Fruit fly (Drosophila melanogaster) ovary, adult (tissue): ENCODE data around the gene Cpr65Ay.

Source experiments
- CG17801 ChIP-seq: fragments of 200-800 bp; optimal IDR thresholded peaks from 2 replicates; lab custom pipeline; 2019; ENCODE audit warnings: missing biosample characterization, mild to moderate bottlenecking, missing genetic modification characterization, moderate library complexity; ENCODE audit not compliant: partially characterized antibody

The Cpr65Ay gene

dm6 chr3L:6158530-6158929 is at the start of gene Cpr65Ay:
Gene Cpr65Ay, minus strand, starts transcription at chr3L:6158630.
- TF ChIP-seq CG17801 (GFP tag; lab: Kevin White, UChicago) = no peak

dm6 chr3L:6200173-6200572 is 41.7 kb upstream of the Cpr65Ay start, which contains the start of gene CG8219:
Gene CG8219, plus strand, starts transcription at chr3L:6200473.
- no peak for TF ChIP-seq CG17801 (GFP tag; lab: Kevin White, UChicago)

- no peak for TF ChIP-seq CG17801 (GFP tag; lab: Kevin White, UChicago)
These were observed 35.2 kb upstream of the Cpr65Ay start for dm6 chr3L:6193556-6194114.

- TF ChIP-seq CG17801 (GFP tag; lab: Kevin White, UChicago) = peak; percentile 77
These were observed 34.6 kb upstream of the Cpr65Ay start, which contains the start of the genes Sf3b6 and Tnpo for dm6 chr3L:6192822-6193555. Gene Sf3b6, minus strand, starts transcription at chr3L:6193179. Gene Tnpo, plus strand, starts transcription at chr3L:6193480.

- TF ChIP-seq CG17801 (GFP tag; lab: Kevin White, UChicago) = peak; percentile 63
These were observed 30.8 kb upstream of the Cpr65Ay start, which contains the start of the genes D19A and CG7386 for dm6 chr3L:6188995-6189927. Gene D19A, minus strand, starts transcription at chr3L:6189123. Gene CG7386, plus strand, starts transcription at chr3L:6189745.

- TF ChIP-seq CG17801 (GFP tag; lab: Kevin White, UChicago) = peak; percentile 69
These were observed 26.5 kb upstream of the Cpr65Ay start, which contains the start of the genes D19B and CG43293 for dm6 chr3L:6184884-6185438. Gene D19B, minus strand, starts transcription at chr3L:6184920. Gene CG43293, plus strand, starts transcription at chr3L:6185189.

dm6 chr3L:6181776-6182175 is 23.3 kb upstream of the Cpr65Ay start, which contains the start of gene CG10274:
Gene CG10274, minus strand, starts transcription at chr3L:6181829.
- TF ChIP-seq CG17801 (GFP tag; lab: Kevin White, UChicago) = peak; percentile 61

dm6 chr3L:6173826-6174255 is 15.4 kb upstream of the Cpr65Ay start, which contains the start of the genes fmt and CG7376:
Gene fmt, minus strand, starts transcription at chr3L:6173880.
Gene CG7376, plus strand, starts transcription at chr3L:6174248.
- TF ChIP-seq CG17801 (GFP tag; lab: Kevin White, UChicago) = peak; percentile 36

dm6 chr3L:6162483-6163128 is 4.2 kb upstream of the Cpr65Ay start, which contains the start of gene Prdm13:
Gene Prdm13, plus strand, starts transcription at chr3L:6163127.
- no peak for TF ChIP-seq CG17801 (GFP tag; lab: Kevin White, UChicago)

- no peak for TF ChIP-seq CG17801 (GFP tag; lab: Kevin White, UChicago)
These were observed 3.6 kb upstream of the Cpr65Ay start for dm6 chr3L:6161997-6162396.

- TF ChIP-seq CG17801 (GFP tag; lab: Kevin White, UChicago) = no peak
These were observed 2.1 kb upstream of the Cpr65Ay start, which contains the start of gene Cpr65Az for dm6 chr3L:6160514-6160913. Gene Cpr65Az, plus strand, starts transcription at chr3L:6160814.

- no peak for TF ChIP-seq CG17801 (GFP tag; lab: Kevin White, UChicago)
These were observed 1.4 kb upstream of the Cpr65Ay start for dm6 chr3L:6159863-6160262.

- no peak for TF ChIP-seq CG17801 (GFP tag; lab: Kevin White, UChicago)
These were observed 950 bp downstream of the Cpr65Ay start, which contains the start of gene CG13297 for dm6 chr3L:6157327-6158032. Gene CG13297, minus strand, starts transcription at chr3L:6157377.
